Worm (Caenorhabditis elegans) whole organism, L3 larva: ENCODE measurements around the gene srh-276.
A peak's percentile ranks its signal among the peaks of the same experiment; 100 is the strongest.

ENCODE experiments used
- ZK546.5 ChIP-seq: sonication (generic microtip); optimal IDR thresholded peaks from 2 replicates; lab custom pipeline; 2017; ENCODE audit warnings: missing biosample characterization, missing genetic modification characterization
- aly-2 ChIP-seq: fragments of 150-350 bp; optimal IDR thresholded peaks from 2 replicates; lab custom pipeline; 2014; ENCODE audit warnings: missing biosample characterization, missing genetic modification characterization
- ama-1 ChIP-seq: fragments of 150-350 bp; optimal IDR thresholded peaks from 2 replicates; lab custom pipeline; 2018
- ceh-82 ChIP-seq: fragments of 150-350 bp; optimal IDR thresholded peaks from 2 replicates; lab custom pipeline; 2014; ENCODE audit warnings: missing biosample characterization, missing genetic modification characterization
- ceh-9 ChIP-seq: sonication (generic microtip); optimal IDR thresholded peaks from 2 replicates; lab custom pipeline; 2018; ENCODE audit warnings: missing biosample characterization, missing genetic modification characterization
- daf-12 ChIP-seq: fragments of 150-350 bp; optimal IDR thresholded peaks from 2 replicates; lab custom pipeline; 2014; ENCODE audit warnings: missing biosample characterization, missing genetic modification reagents, missing genetic modification characterization
- egl-27 ChIP-seq: sonication (generic microtip); optimal IDR thresholded peaks from 4 replicates; lab custom pipeline; 2017; ENCODE audit warnings: missing biosample characterization, missing genetic modification reagents, missing genetic modification characterization
- egl-5 ChIP-seq: fragments of 150-350 bp; optimal IDR thresholded peaks from 2 replicates; lab custom pipeline; 2017; ENCODE audit warnings: missing biosample characterization, missing genetic modification reagents, missing genetic modification characterization, inconsistent platforms
- elt-1 ChIP-seq: fragments of 150-350 bp; optimal IDR thresholded peaks from 2 replicates; lab custom pipeline; 2014; ENCODE audit warnings: missing biosample characterization, missing genetic modification characterization
- elt-2 ChIP-seq: sonication (generic microtip); optimal IDR thresholded peaks from 2 replicates; lab custom pipeline; 2016; ENCODE audit warnings: missing genetic modification reagents, mild to moderate bottlenecking, missing genetic modification characterization, missing compliant biosample characterization
- elt-3 ChIP-seq, 3 experiments: fragments of 150-350 bp in 1 of 3; sonication (generic microtip) in 2 of 3; optimal IDR thresholded peaks; 2 replicates in 2 of 3; 4 replicates in 1 of 3; lab custom pipeline; 2014 to 2017; ENCODE audit warnings: missing biosample characterization in 3 of 3, missing genetic modification characterization in 3 of 3
- eor-1 ChIP-seq, 2 experiments: fragments of 150-350 bp; optimal IDR thresholded peaks; 2 replicates each; lab custom pipeline; 2014 to 2018; ENCODE audit warnings: missing biosample characterization in 2 of 2, missing genetic modification characterization in 2 of 2
- fkh-10 ChIP-seq: sonication (generic microtip); optimal IDR thresholded peaks from 2 replicates; lab custom pipeline; 2017; ENCODE audit warnings: missing biosample characterization, missing genetic modification reagents, missing genetic modification characterization
- fos-1 ChIP-seq: fragments of 150-350 bp; optimal IDR thresholded peaks from 2 replicates; lab custom pipeline; 2014; ENCODE audit warnings: missing biosample characterization, missing genetic modification characterization
- hmg-11 ChIP-seq: sonication (generic microtip); optimal IDR thresholded peaks from 2 replicates; lab custom pipeline; 2016; ENCODE audit warnings: missing genetic modification characterization, missing compliant biosample characterization
- jun-1 ChIP-seq: fragments of 150-350 bp; optimal IDR thresholded peaks from 2 replicates; lab custom pipeline; 2014; ENCODE audit warnings: missing biosample characterization, missing genetic modification reagents, missing genetic modification characterization
- lin-15B ChIP-seq: fragments of 150-350 bp; optimal IDR thresholded peaks from 2 replicates; lab custom pipeline; 2014; ENCODE audit warnings: missing biosample characterization, missing genetic modification characterization
- lin-39 ChIP-seq: fragments of 150-350 bp; optimal IDR thresholded peaks from 2 replicates; lab custom pipeline; 2018; ENCODE audit warnings: missing biosample characterization, missing genetic modification reagents, missing genetic modification characterization
- mdl-1 ChIP-seq: fragments of 150-350 bp; optimal IDR thresholded peaks from 2 replicates; lab custom pipeline; 2014; ENCODE audit warnings: missing biosample characterization, missing genetic modification characterization
- mml-1 ChIP-seq: fragments of 150-350 bp; sonication (generic microtip); optimal IDR thresholded peaks from 3 replicates; lab custom pipeline; 2014; ENCODE audit warnings: missing biosample characterization, missing genetic modification characterization
- nfya-1 ChIP-seq: sonication (generic microtip); optimal IDR thresholded peaks from 2 replicates; lab custom pipeline; 2017; ENCODE audit warnings: missing genetic modification characterization, mild to moderate bottlenecking, missing compliant biosample characterization, antibody characterized with exemption, moderate library complexity; ENCODE audit not compliant: insufficient read depth
- nhr-11 ChIP-seq: fragments of 150-350 bp; optimal IDR thresholded peaks from 2 replicates; lab custom pipeline; 2014; ENCODE audit warnings: missing biosample characterization, missing genetic modification characterization
- nhr-12 ChIP-seq: fragments of 150-350 bp; optimal IDR thresholded peaks from 2 replicates; lab custom pipeline; 2014; ENCODE audit warnings: missing biosample characterization, missing genetic modification characterization
- nhr-237 ChIP-seq: fragments of 150-350 bp; optimal IDR thresholded peaks from 2 replicates; lab custom pipeline; 2014; ENCODE audit warnings: missing biosample characterization, missing genetic modification characterization
- nhr-25 ChIP-seq: sonication (generic microtip); optimal IDR thresholded peaks from 2 replicates; lab custom pipeline; 2017; ENCODE audit warnings: missing biosample characterization, missing genetic modification characterization
- nhr-43 ChIP-seq: sonication (generic microtip); optimal IDR thresholded peaks from 2 replicates; lab custom pipeline; 2016; ENCODE audit warnings: mild to moderate bottlenecking, missing genetic modification characterization, missing compliant biosample characterization; ENCODE audit not compliant: poor library complexity, severe bottlenecking
- nhr-67 ChIP-seq: fragments of 150-350 bp; optimal IDR thresholded peaks from 2 replicates; lab custom pipeline; 2014; ENCODE audit warnings: missing biosample characterization, missing genetic modification characterization
- nhr-76 ChIP-seq: fragments of 150-350 bp; sonication (generic microtip); optimal IDR thresholded peaks from 5 replicates; lab custom pipeline; 2014; ENCODE audit warnings: missing biosample characterization, missing genetic modification characterization
- nhr-77 ChIP-seq: fragments of 150-350 bp; optimal IDR thresholded peaks from 2 replicates; lab custom pipeline; 2014; ENCODE audit warnings: missing biosample characterization, missing genetic modification characterization
- pha-4 ChIP-seq: fragments of 150-350 bp; optimal IDR thresholded peaks from 2 replicates; lab custom pipeline; 2014; ENCODE audit warnings: missing biosample characterization, missing genetic modification reagents, missing genetic modification characterization
- pqm-1 ChIP-seq: fragments of 150-350 bp; optimal IDR thresholded peaks from 2 replicates; lab custom pipeline; 2017; ENCODE audit warnings: missing biosample characterization, missing genetic modification characterization, inconsistent platforms
- sea-2 ChIP-seq: fragments of 150-350 bp; sonication (generic microtip); optimal IDR thresholded peaks from 4 replicates; lab custom pipeline; 2014; ENCODE audit warnings: missing biosample characterization, missing genetic modification reagents, missing genetic modification characterization
- skn-1 ChIP-seq: fragments of 150-350 bp; optimal IDR thresholded peaks from 2 replicates; lab custom pipeline; 2014; ENCODE audit warnings: missing biosample characterization, missing genetic modification characterization
- snpc-4 ChIP-seq: fragments of 150-350 bp; optimal IDR thresholded peaks from 2 replicates; lab custom pipeline; 2014; ENCODE audit warnings: missing biosample characterization, missing genetic modification characterization
- tbx-2 ChIP-seq: sonication (generic microtip); optimal IDR thresholded peaks from 2 replicates; lab custom pipeline; 2016; ENCODE audit warnings: mild to moderate bottlenecking, missing genetic modification characterization, missing compliant biosample characterization
- unc-39 ChIP-seq: sonication (generic microtip); optimal IDR thresholded peaks from 4 replicates; lab custom pipeline; 2017; ENCODE audit warnings: missing biosample characterization, missing genetic modification characterization
- unc-62 ChIP-seq: fragments of 150-350 bp; sonication (generic microtip); optimal IDR thresholded peaks from 4 replicates; lab custom pipeline; 2014; ENCODE audit warnings: missing biosample characterization, missing genetic modification reagents, missing genetic modification characterization
- zag-1 ChIP-seq: fragments of 150-350 bp; optimal IDR thresholded peaks from 2 replicates; lab custom pipeline; 2014; ENCODE audit warnings: missing biosample characterization, missing genetic modification characterization

The srh-276 gene

ce11 chrV:15544898-15545297 lies 15.7 kb downstream of the srh-276 start, which contains the start of gene glb-14:
Gene glb-14 (minus strand): TSS chrV:15544994.
- no peak for TF ChIP-seq unc-39 (tag; lab: Kevin White, UChicago)
- TF ChIP-seq nfya-1 (tag; lab: Kevin White, UChicago) = peak; percentile 80
- TF ChIP-seq ama-1 (lab: Kevin White, UChicago) = no peak

DNA sequence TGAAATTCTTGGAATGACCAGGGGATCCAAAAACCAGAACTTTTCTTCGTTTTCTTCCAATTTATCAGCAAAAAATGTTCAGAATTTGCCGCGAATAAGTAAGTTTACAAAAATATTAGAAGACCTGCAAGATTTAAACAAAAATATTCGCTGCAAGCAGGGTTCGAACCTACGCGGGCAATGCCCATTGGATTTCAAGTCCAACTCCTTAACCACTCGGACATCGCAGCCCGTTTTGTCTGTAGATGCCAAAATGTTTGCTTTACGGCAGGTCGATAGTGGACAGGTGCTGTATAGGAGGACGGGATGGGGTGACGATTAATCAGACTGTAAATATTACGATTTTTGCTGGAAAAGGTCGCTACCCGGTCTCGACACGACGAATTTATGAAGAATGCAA lies 18.6 kb downstream of the srh-276 start:
- no peak for TF ChIP-seq elt-1 (tag; lab: Kevin White, UChicago)
- peak; percentile 39 for TF ChIP-seq nhr-43 (tag; lab: Kevin White, UChicago)

- TF ChIP-seq pqm-1 (tag; lab: Kevin White, UChicago) (no peak), jun-1 (no peak), ZK546.5 (tag; lab: Kevin White, UChicago) (no peak), aly-2 (no peak), egl-27 (tag; lab: Kevin White, UChicago) (no peak), tbx-2 (tag; lab: Kevin White, UChicago) (no peak), egl-5 (tag; lab: Kevin White, UChicago) (no peak), elt-2 (tag; lab: Kevin White, UChicago) (no peak), pha-4 (tag; lab: Kevin White, UChicago) (no peak), lin-15B (tag; lab: Kevin White, UChicago) (no peak), unc-62 (GFP tag; lab: Kevin White, UChicago) (no peak)
Observed at ce11 chrV:15550408-15550807, 21.2 kb downstream of the srh-276 start.

DNA sequence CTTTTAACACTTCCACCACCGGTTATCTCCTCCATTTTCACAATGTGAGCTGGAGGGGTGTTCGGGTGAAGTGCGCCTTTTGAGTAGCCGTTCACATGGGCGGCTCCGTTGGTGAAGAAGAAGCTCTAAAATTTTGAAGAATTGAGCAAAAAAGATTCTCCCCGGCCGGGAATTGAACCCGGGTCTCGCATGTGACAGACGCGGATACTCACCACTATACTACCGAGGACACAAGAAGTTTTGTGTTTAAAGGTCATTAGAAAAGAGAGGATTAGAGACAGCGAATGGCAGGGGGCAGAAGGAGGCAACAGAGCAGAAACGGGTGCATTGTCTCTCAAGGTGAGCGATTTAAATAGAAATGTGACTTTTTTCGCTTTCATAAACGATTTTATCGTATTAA lies 22.5 kb downstream of the srh-276 start:
- TF ChIP-seq nhr-76 (tag; lab: Kevin White, UChicago) = no peak
- no peak for TF ChIP-seq nhr-77
- TF ChIP-seq nhr-12 (tag; lab: Kevin White, UChicago) = no peak
- peak; percentile 11 for TF ChIP-seq snpc-4 (tag; lab: Kevin White, UChicago)
- TF ChIP-seq tbx-2 (tag; lab: Kevin White, UChicago) = peak; percentile 44
- TF ChIP-seq sea-2 (GFP tag; lab: Kevin White, UChicago) = no peak
- TF ChIP-seq hmg-11 (tag; lab: Kevin White, UChicago) = peak; percentile 63
- no peak for TF ChIP-seq mdl-1 (tag; lab: Kevin White, UChicago)
- TF ChIP-seq lin-39 (tag; lab: Kevin White, UChicago) = peak; percentile 25
- TF ChIP-seq nhr-67 (tag; lab: Kevin White, UChicago) = no peak
- TF ChIP-seq nhr-11 = no peak
- TF ChIP-seq jun-1 = no peak
- TF ChIP-seq fos-1 (tag; lab: Kevin White, UChicago) = no peak
- TF ChIP-seq nhr-25 (tag; lab: Kevin White, UChicago) = no peak
- peak; percentile 26 for TF ChIP-seq elt-2 (tag; lab: Kevin White, UChicago)
- peak; percentile 17 for TF ChIP-seq skn-1 (tag; lab: Kevin White, UChicago)
- no peak for TF ChIP-seq ceh-9 (tag; lab: Kevin White, UChicago)
- no peak for TF ChIP-seq ama-1 (lab: Kevin White, UChicago)
- peak; percentile 44 for TF ChIP-seq pha-4 (tag; lab: Kevin White, UChicago)
- TF ChIP-seq egl-5 (tag; lab: Kevin White, UChicago) = no peak
- no peak for TF ChIP-seq egl-27 (tag; lab: Kevin White, UChicago)
- no peak for TF ChIP-seq lin-15B (tag; lab: Kevin White, UChicago)
- peak; percentile 53 for TF ChIP-seq nhr-43 (tag; lab: Kevin White, UChicago)
- peak; percentile 10 for TF ChIP-seq pqm-1 (tag; lab: Kevin White, UChicago)
- no peak for TF ChIP-seq eor-1 (tag; optimal IDR thresholded peaks at IDR 0.05; lab: Kevin White, UChicago)
- no peak for TF ChIP-seq daf-12 (tag; lab: Kevin White, UChicago)
- TF ChIP-seq ceh-82 (tag; lab: Kevin White, UChicago) = no peak
- no peak for TF ChIP-seq fkh-10
- no peak for TF ChIP-seq mml-1
- no peak for TF ChIP-seq elt-1 (tag; lab: Kevin White, UChicago)
- no peak for TF ChIP-seq zag-1 (tag; lab: Kevin White, UChicago)
- TF ChIP-seq nfya-1 (tag; lab: Kevin White, UChicago) = peak; percentile 52
- no peak for TF ChIP-seq nhr-237 (tag; lab: Kevin White, UChicago)
- TF ChIP-seq elt-3 (tag; optimal IDR thresholded peaks at IDR 0.05; lab: Kevin White, UChicago) = no peak
- TF ChIP-seq, all 47 proteins: peak for 10
